Worm (Caenorhabditis elegans) whole organism, L3 larva: ENCODE results near the gene ugtp-1.

Source experiments
- jun-1 ChIP-seq: fragments of 150-350 bp; optimal IDR thresholded peaks from 2 replicates; lab custom pipeline; 2014; ENCODE audit warnings: missing biosample characterization, missing genetic modification reagents, missing genetic modification characterization
- nhr-77 ChIP-seq: fragments of 150-350 bp; optimal IDR thresholded peaks from 2 replicates; lab custom pipeline; 2014; ENCODE audit warnings: missing biosample characterization, missing genetic modification characterization

DNA sequence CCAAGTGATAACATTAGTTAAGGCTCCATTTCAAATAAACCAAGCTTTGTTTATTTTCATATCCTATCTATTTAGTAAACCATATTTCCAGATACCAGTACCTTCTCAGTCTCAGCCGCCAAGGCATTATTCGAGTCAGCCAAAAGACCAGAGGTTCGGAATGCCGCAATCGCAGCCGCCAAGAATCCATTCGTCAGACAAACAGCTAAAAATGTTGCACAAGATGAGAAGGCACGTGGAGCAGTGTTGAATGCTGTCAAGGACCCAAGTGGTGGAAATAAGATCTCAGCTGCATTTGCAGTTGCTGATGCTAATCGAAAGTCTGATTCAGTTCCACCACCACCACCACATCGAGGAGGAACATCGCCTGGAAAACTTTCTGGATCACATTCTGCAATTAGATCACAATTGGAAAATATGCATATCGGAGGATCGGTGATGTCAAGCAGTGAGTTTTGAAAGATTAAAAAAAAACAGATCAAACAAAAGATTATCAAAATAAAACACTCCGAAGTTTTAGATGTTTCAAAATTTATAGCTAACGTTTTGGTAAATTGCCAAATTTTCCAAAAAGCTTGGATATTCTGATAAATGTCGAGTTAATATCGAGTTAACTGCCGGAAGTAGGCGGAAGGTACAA, 53.1 kb downstream of the ugtp-1 start:
- no peak for TF ChIP-seq nhr-77
- TF ChIP-seq jun-1 (tag; lab: Kevin White, UChicago): no peak
